Worm (Caenorhabditis elegans) whole organism, L1 larva: ENCODE results near the gene Y116A8C.467.

Source experiments
- C16A3.4 ChIP-seq: fragments of 150-350 bp; optimal IDR thresholded peaks from 2 replicates; lab custom pipeline; 2014; ENCODE audit warnings: missing biosample characterization, missing genetic modification characterization
- ceh-88 ChIP-seq: fragments of 200-800 bp; sonication (Bioruptor generic); IDR thresholded peaks from 2 replicates; pipeline ENCODE4 v1.3.6; 2022; ENCODE audit warnings: missing genetic modification characterization, missing compliant biosample characterization
- elt-3 ChIP-seq, 6 experiments: fragments of 150-350 bp in 1 of 6; sonication (generic microtip); optimal IDR thresholded peaks; 2 replicates each; lab custom pipeline; 2017 to 2018; ENCODE audit warnings: missing biosample characterization in 6 of 6, missing genetic modification characterization in 6 of 6, inconsistent platforms in 1 of 6
- fkh-10 ChIP-seq: sonication (generic microtip); optimal IDR thresholded peaks from 2 replicates; lab custom pipeline; 2017; ENCODE audit warnings: missing biosample characterization, missing genetic modification reagents, missing genetic modification characterization
- lin-39 ChIP-seq: fragments of 150-350 bp; optimal IDR thresholded peaks from 2 replicates; lab custom pipeline; 2014; ENCODE audit warnings: missing biosample characterization, missing genetic modification reagents, missing genetic modification characterization
- mef-2 ChIP-seq: fragments of 150-350 bp; optimal IDR thresholded peaks from 2 replicates; lab custom pipeline; 2014; ENCODE audit warnings: missing biosample characterization, missing genetic modification characterization
- nhr-47 ChIP-seq: sonication (generic microtip); optimal IDR thresholded peaks from 2 replicates; lab custom pipeline; 2016; ENCODE audit warnings: mild to moderate bottlenecking, missing genetic modification characterization, moderate library complexity, missing compliant biosample characterization

ce11 chrIV:17109436-17109835 lies 45.8 kb upstream of the Y116A8C.467 start:
- TF ChIP-seq nhr-47 (tag; lab: Kevin White, UChicago) = no peak
- no peak for TF ChIP-seq elt-3 (tag; optimal IDR thresholded peaks at IDR 0.05; lab: Kevin White, UChicago)
- no peak for TF ChIP-seq mef-2 (tag; lab: Kevin White, UChicago)
- no peak for TF ChIP-seq C16A3.4 (tag; lab: Kevin White, UChicago)
- no peak for TF ChIP-seq fkh-10
- TF ChIP-seq ceh-88 (GFP tag; lab: Robert Waterston, UW) = no peak
- TF ChIP-seq lin-39 (tag; lab: Kevin White, UChicago) = no peak
